Comparison of ENCODE assay signal across 1 fruit fly cellular context in the genomic region with DNA sequence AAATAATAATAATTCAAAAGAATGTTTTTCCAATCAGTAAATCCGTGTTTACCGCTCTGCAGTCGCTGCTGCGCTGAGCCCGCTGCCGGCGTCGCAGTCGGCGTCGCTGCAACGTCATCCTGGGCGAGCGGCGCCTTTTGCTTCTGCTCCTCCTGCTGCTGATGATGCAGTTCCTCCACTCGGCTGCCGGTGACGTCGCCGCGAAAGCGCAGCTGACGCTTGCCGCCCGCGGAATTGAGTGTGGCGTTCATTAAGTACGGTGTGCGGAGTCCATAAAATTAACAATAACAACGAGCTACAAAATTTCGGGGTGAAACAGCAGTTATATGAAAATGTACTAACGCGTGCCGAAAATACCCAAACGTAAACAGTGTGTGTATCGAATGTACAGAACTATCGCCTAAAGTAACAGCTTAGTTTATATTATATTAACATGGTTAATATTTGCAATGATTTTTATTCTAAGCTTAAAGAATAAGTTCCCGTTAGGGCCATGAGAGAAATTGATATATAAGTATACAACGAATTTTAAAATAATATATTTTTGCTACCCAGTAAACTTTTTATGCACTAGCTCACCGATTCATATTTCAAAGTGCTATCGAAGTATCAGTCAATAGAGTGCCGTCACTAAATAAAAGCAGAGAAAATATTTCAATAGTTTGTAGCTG.
TF ChIP-seq lines count a peak whose summit lies in the region.

Gene CG7218 (minus strand): TSS at position 346 of the 671 bp plus-strand sequence.
Gene Cbp20 (plus strand): TSS at position 610 of the 671 bp plus-strand sequence.

TF ChIP-seq in whole organism, embryonic, 481 proteins besides CTCF, POLR2A, EP300 and RAD21 (continued from another document and continues in another):
- TF ChIP-seq cato (GFP tag; optimal IDR thresholded peaks at IDR 0.05; lab: Kevin White, UChicago; ENCODE audit: borderline replicate concordance) (peak; percentile 35), zf30C (GFP tag; optimal IDR thresholded peaks at IDR 0.05; lab: Kevin White, UChicago) (no peak), CG5953 (GFP tag; IDR thresholded peaks at IDR 0.05; lab: Robert Waterston, UW) (0 out of 2 replicates have a peak, but pooled peaks have one; percentile 23), insv (GFP tag; optimal IDR thresholded peaks at IDR 0.05; lab: Kevin White, UChicago) (peak in 1 of 2 experiments; percentile 75), Ada2b (GFP tag; IDR thresholded peaks at IDR 0.05; lab: Robert Waterston, UW) (peak; percentile 64), zfh2 (GFP tag; optimal IDR thresholded peaks at IDR 0.05; lab: Kevin White, UChicago) (peak; percentile 70), CG33213 (GFP tag; optimal IDR thresholded peaks at IDR 0.05; lab: Kevin White, UChicago) (no peak), dmrt11E (tag; optimal IDR thresholded peaks at IDR 0.05; lab: Kevin White, UChicago) (peak; percentile 36), Lhr (GFP tag; optimal IDR thresholded peaks at IDR 0.05; lab: Kevin White, UChicago) (no peak), sens (GFP tag; lab: Kevin White, UChicago) (peak; percentile 90), crc (GFP tag; optimal IDR thresholded peaks at IDR 0.05; lab: Kevin White, UChicago) (no peak), grn (GFP tag; optimal IDR thresholded peaks at IDR 0.05; lab: Kevin White, UChicago) (no peak), sim (GFP tag; IDR thresholded peaks at IDR 0.05; lab: Robert Waterston, UW) (no peak), CG31224 (GFP tag; IDR thresholded peaks at IDR 0.05; lab: Robert Waterston, UW) (peak; percentile 65), CG7987 (GFP tag; optimal IDR thresholded peaks at IDR 0.05; lab: Kevin White, UChicago) (peak; percentile 54), fd3F (GFP tag; optimal IDR thresholded peaks at IDR 0.05; lab: Kevin White, UChicago) (peak; percentile 74), CG43689 (GFP tag; IDR thresholded peaks at IDR 0.05; lab: Robert Waterston, UW) (no peak), Gug (GFP tag; IDR thresholded peaks at IDR 0.05; lab: Robert Waterston, UW) (peak; percentile 91), CG10462 (GFP tag; optimal IDR thresholded peaks at IDR 0.05; lab: Kevin White, UChicago) (peak; percentile 45), stwl (tag; optimal IDR thresholded peaks at IDR 0.05; lab: Kevin White, UChicago) (peak; percentile 60), ac (GFP tag; optimal IDR thresholded peaks at IDR 0.05; lab: Kevin White, UChicago) (no peak), bab2 (GFP tag; optimal IDR thresholded peaks at IDR 0.05; lab: Kevin White, UChicago) (peak; percentile 46), Oli (tag; optimal IDR thresholded peaks at IDR 0.05; lab: Kevin White, UChicago) (peak; percentile 47), pita (GFP tag; optimal IDR thresholded peaks at IDR 0.05; lab: Kevin White, UChicago) (no peak), CG11093 (GFP tag; IDR thresholded peaks at IDR 0.05; lab: Robert Waterston, UW) (peak; percentile 41; the same call in 1 of the 3 replicates), CG7372 (GFP tag; IDR thresholded peaks at IDR 0.05; lab: Robert Waterston, UW) (peak; percentile 45; the same call in 1 of the 2 replicates), CG9876 (GFP tag; optimal IDR thresholded peaks at IDR 0.05; lab: Kevin White, UChicago) (no peak), YL-1 (GFP tag; optimal IDR thresholded peaks at IDR 0.05; lab: Kevin White, UChicago) (peak; percentile 79), ems (GFP tag; optimal IDR thresholded peaks at IDR 0.05; lab: Kevin White, UChicago) (peak; percentile 49), Trl (optimal IDR thresholded peaks at IDR 0.05; lab: Kevin White, UChicago) (no peak), Trl (GFP tag; optimal IDR thresholded peaks at IDR 0.05; lab: Kevin White, UChicago) (peak; percentile 58), sc (optimal IDR thresholded peaks at IDR 0.05; lab: Kevin White, UChicago) (no peak), sc (GFP tag; optimal IDR thresholded peaks at IDR 0.05; lab: Kevin White, UChicago) (peak; percentile 37), CG15601 (tag; optimal IDR thresholded peaks at IDR 0.05; lab: Kevin White, UChicago) (peak; percentile 64), Jarid2 (GFP tag; optimal IDR thresholded peaks at IDR 0.05; lab: Kevin White, UChicago) (peak; percentile 31), CG32532 (GFP tag; IDR thresholded peaks at IDR 0.05; lab: Robert Waterston, UW) (peak; percentile 90), NC2α (GFP tag; optimal IDR thresholded peaks at IDR 0.05; lab: Kevin White, UChicago) (no peak), CG34376 (GFP tag; optimal IDR thresholded peaks at IDR 0.05; lab: Kevin White, UChicago) (peak; percentile 67), gem (tag; optimal IDR thresholded peaks at IDR 0.05; lab: Kevin White, UChicago) (peak; percentile 78), CG12391 (tag; optimal IDR thresholded peaks at IDR 0.05; lab: Kevin White, UChicago) (peak; percentile 85), Kr (GFP tag; optimal IDR thresholded peaks at IDR 0.05; lab: Kevin White, UChicago) (no peak), Bgb (GFP tag; IDR thresholded peaks at IDR 0.05; lab: Robert Waterston, UW; ENCODE audit: partially characterized antibody) (peak; percentile 79), CG2875 (GFP tag; optimal IDR thresholded peaks at IDR 0.05; lab: Kevin White, UChicago) (no peak), C15 (GFP tag; IDR thresholded peaks at IDR 0.05; lab: Robert Waterston, UW) (0 out of 3 replicates have a peak, but pooled peaks have one; percentile 5), pnt (GFP tag; optimal IDR thresholded peaks at IDR 0.05; lab: Kevin White, UChicago) (peak; percentile 21), CG4707 (GFP tag; optimal IDR thresholded peaks at IDR 0.05; lab: Kevin White, UChicago) (no peak), dimm (GFP tag; IDR thresholded peaks at IDR 0.05; lab: Robert Waterston, UW) (peak; percentile 55; the same call in 1 of the 2 replicates), al (GFP tag; IDR thresholded peaks at IDR 0.05; lab: Robert Waterston, UW) (peak; percentile 79), sr (GFP tag; IDR thresholded peaks at IDR 0.05; lab: Robert Waterston, UW) (no peak), E2f1 (GFP tag; IDR thresholded peaks at IDR 0.05; lab: Robert Waterston, UW) (peak; percentile 76), Mrtf (GFP tag; IDR thresholded peaks at IDR 0.05; lab: Robert Waterston, UW) (peak; percentile 63; the same call in 1 of the 3 replicates), CG13287 (GFP tag; IDR thresholded peaks at IDR 0.05; lab: Robert Waterston, UW; ENCODE audit: partially characterized antibody) (peak; percentile 91), bsh (GFP tag; optimal IDR thresholded peaks at IDR 0.05; lab: Kevin White, UChicago) (peak in 1 of 2 experiments; percentile 43), wor (GFP tag; IDR thresholded peaks at IDR 0.05; lab: Robert Waterston, UW) (no peak), Blimp-1 (GFP tag; optimal IDR thresholded peaks at IDR 0.05; lab: Kevin White, UChicago) (peak; percentile 54), klu (GFP tag; IDR thresholded peaks at IDR 0.05; lab: Robert Waterston, UW) (0 out of 2 replicates have a peak, but pooled peaks have one; percentile 25), toy (GFP tag; IDR thresholded peaks at IDR 0.05; lab: Robert Waterston, UW) (no peak), CG34422 (GFP tag; IDR thresholded peaks at IDR 0.05; lab: Robert Waterston, UW) (peak; percentile 23; the same call in 2 of the 3 replicates), Fer3 (tag; optimal IDR thresholded peaks at IDR 0.05; lab: Kevin White, UChicago) (peak; percentile 78), ssp (GFP tag; IDR thresholded peaks at IDR 0.05; lab: Robert Waterston, UW) (peak; percentile 34; the same call in 1 of the 2 replicates), salm (tag; optimal IDR thresholded peaks at IDR 0.05; lab: Kevin White, UChicago) (no peak), CG9437 (GFP tag; optimal IDR thresholded peaks at IDR 0.05; lab: Kevin White, UChicago) (peak; percentile 73), CG10565 (GFP tag; optimal IDR thresholded peaks at IDR 0.05; lab: Kevin White, UChicago) (no peak), CG4282 (GFP tag; optimal IDR thresholded peaks at IDR 0.05; lab: Kevin White, UChicago) (peak; percentile 42), caup (GFP tag; optimal IDR thresholded peaks at IDR 0.05; lab: Kevin White, UChicago; ENCODE audit: severe bottlenecking) (peak; percentile 63), Dll (GFP tag; IDR thresholded peaks at IDR 0.05; lab: Robert Waterston, UW; ENCODE audit: partially characterized antibody) (peak; percentile 96), CG17568 (GFP tag; optimal IDR thresholded peaks at IDR 0.05; lab: Kevin White, UChicago) (peak; percentile 31), Nf-YA (GFP tag; IDR thresholded peaks at IDR 0.05; lab: Robert Waterston, UW) (no peak), ro (GFP tag; IDR thresholded peaks at IDR 0.05; lab: Robert Waterston, UW) (no peak), pb (GFP tag; optimal IDR thresholded peaks at IDR 0.05; lab: Kevin White, UChicago) (no peak), ftz-f1 (GFP tag; optimal IDR thresholded peaks at IDR 0.05; lab: Kevin White, UChicago) (no peak), tup (GFP tag; optimal IDR thresholded peaks at IDR 0.05; lab: Kevin White, UChicago) (peak; percentile 43), Dfd (GFP tag; optimal IDR thresholded peaks at IDR 0.05; lab: Kevin White, UChicago) (no peak), Optix (GFP tag; IDR thresholded peaks at IDR 0.05; lab: Robert Waterston, UW) (no peak), CG12071 (GFP tag; optimal IDR thresholded peaks at IDR 0.05; lab: Kevin White, UChicago) (no peak), CG8765 (GFP tag; IDR thresholded peaks at IDR 0.05; lab: Robert Waterston, UW) (peak; percentile 60), en (GFP tag; optimal IDR thresholded peaks at IDR 0.05; lab: Kevin White, UChicago) (no peak), Vsx1 (GFP tag; optimal IDR thresholded peaks at IDR 0.05; lab: Kevin White, UChicago) (no peak), ab (GFP tag; optimal IDR thresholded peaks at IDR 0.05; lab: Kevin White, UChicago) (no peak), Med (GFP tag; lab: Kevin White, UChicago) (peak; percentile 95), abd-A (tag; optimal IDR thresholded peaks at IDR 0.05; lab: Kevin White, UChicago) (peak; percentile 60), CG4820 (GFP tag; optimal IDR thresholded peaks at IDR 0.05; lab: Kevin White, UChicago) (peak; percentile 57), CG17385 (GFP tag; optimal IDR thresholded peaks at IDR 0.05; lab: Kevin White, UChicago) (peak; percentile 60), prd (optimal IDR thresholded peaks at IDR 0.05; lab: Kevin White, UChicago) (no peak), prd (GFP tag; IDR thresholded peaks at IDR 0.05; lab: Robert Waterston, UW) (peak; percentile 75), Poxn (GFP tag; IDR thresholded peaks at IDR 0.05; lab: Robert Waterston, UW) (peak; percentile 13; the same call in 1 of the 2 replicates), Lpt (GFP tag; optimal IDR thresholded peaks at IDR 0.05; lab: Kevin White, UChicago) (no peak), MBD-R2 (GFP tag; IDR thresholded peaks at IDR 0.05; lab: Robert Waterston, UW) (peak; percentile 83), cas (GFP tag; IDR thresholded peaks at IDR 0.05; lab: Robert Waterston, UW) (peak; percentile 41; the same call in 1 of the 2 replicates), sob (GFP tag; IDR thresholded peaks at IDR 0.05; lab: Robert Waterston, UW) (peak; percentile 76), CG18262 (tag; optimal IDR thresholded peaks at IDR 0.05; lab: Kevin White, UChicago) (peak; percentile 60), BEAF-32 (GFP tag; optimal IDR thresholded peaks at IDR 0.05; lab: Kevin White, UChicago) (peak; percentile 94), CG2116 (GFP tag; optimal IDR thresholded peaks at IDR 0.05; lab: Kevin White, UChicago) (peak; percentile 83), zen2 (GFP tag; IDR thresholded peaks at IDR 0.05; lab: Robert Waterston, UW; ENCODE audit: partially characterized antibody) (peak; percentile 65; the same call in 1 of the 3 replicates), ci (GFP tag; IDR thresholded peaks at IDR 0.05; lab: Robert Waterston, UW) (peak; percentile 78), Taf1 (GFP tag; IDR thresholded peaks at IDR 0.05; lab: Robert Waterston, UW) (peak; percentile 61; the same call in 1 of the 2 replicates), Chrac-16 (GFP tag; optimal IDR thresholded peaks at IDR 0.05; lab: Kevin White, UChicago) (peak; percentile 73), ATbp (GFP tag; optimal IDR thresholded peaks at IDR 0.05; lab: Kevin White, UChicago) (no peak), CG6175 (GFP tag; IDR thresholded peaks at IDR 0.05; lab: Robert Waterston, UW) (peak; percentile 69; the same call in 1 of the 3 replicates), CG4617 (GFP tag; optimal IDR thresholded peaks at IDR 0.05; lab: Kevin White, UChicago; ENCODE audit: borderline replicate concordance) (peak; percentile 83), CG11247 (GFP tag; IDR thresholded peaks at IDR 0.05; lab: Robert Waterston, UW) (peak; percentile 80), lilli (GFP tag; optimal IDR thresholded peaks at IDR 0.05; lab: Kevin White, UChicago) (peak; percentile 87), CG6254 (GFP tag; optimal IDR thresholded peaks at IDR 0.05; lab: Kevin White, UChicago) (peak; percentile 37), chif (GFP tag; optimal IDR thresholded peaks at IDR 0.05; lab: Kevin White, UChicago) (peak; percentile 39 to 50), Deaf1 (tag; optimal IDR thresholded peaks at IDR 0.05; lab: Kevin White, UChicago) (peak; percentile 47), Sox100B (GFP tag; optimal IDR thresholded peaks at IDR 0.05; lab: Kevin White, UChicago) (peak; percentile 35), CrebB (tag; optimal IDR thresholded peaks at IDR 0.05; lab: Kevin White, UChicago) (peak; percentile 3), Opbp (GFP tag; IDR thresholded peaks at IDR 0.05; lab: Robert Waterston, UW; ENCODE audit: partially characterized antibody) (peak; percentile 70; the same call in 2 of the 3 replicates), chm (GFP tag; IDR thresholded peaks at IDR 0.05; lab: Robert Waterston, UW) (peak; percentile 58; the same call in 1 of the 2 replicates), pum (GFP tag; optimal IDR thresholded peaks at IDR 0.05; lab: Kevin White, UChicago) (peak; percentile 41), MTF-1 (GFP tag; optimal IDR thresholded peaks at IDR 0.05; lab: Kevin White, UChicago; ENCODE audit: borderline replicate concordance) (peak; percentile 14), HLH54F (GFP tag; optimal IDR thresholded peaks at IDR 0.05; lab: Kevin White, UChicago) (peak; percentile 57), lola (GFP tag; optimal IDR thresholded peaks at IDR 0.05; lab: Kevin White, UChicago) (peak in 1 of 3 experiments; percentile 60), CG9932 (GFP tag; IDR thresholded peaks at IDR 0.05; lab: Robert Waterston, UW) (peak; percentile 95), tin (GFP tag; optimal IDR thresholded peaks at IDR 0.05; lab: Kevin White, UChicago) (peak; percentile 77), trh (GFP tag; optimal IDR thresholded peaks at IDR 0.05; lab: Kevin White, UChicago) (no peak), HLH3B (GFP tag; IDR thresholded peaks at IDR 0.05; lab: Robert Waterston, UW) (peak; percentile 68), CG3726 (GFP tag; IDR thresholded peaks at IDR 0.05; lab: Robert Waterston, UW) (no peak), aop (GFP tag; IDR thresholded peaks at IDR 0.05; lab: Robert Waterston, UW) (no peak), CG6683 (GFP tag; optimal IDR thresholded peaks at IDR 0.05; lab: Kevin White, UChicago) (no peak)
